Fruit fly (Drosophila melanogaster): ENCODE data around the gene CG14671.
A peak's percentile ranks its signal among the peaks of the same experiment; 100 is the strongest.

CG14671 gene

DNA sequence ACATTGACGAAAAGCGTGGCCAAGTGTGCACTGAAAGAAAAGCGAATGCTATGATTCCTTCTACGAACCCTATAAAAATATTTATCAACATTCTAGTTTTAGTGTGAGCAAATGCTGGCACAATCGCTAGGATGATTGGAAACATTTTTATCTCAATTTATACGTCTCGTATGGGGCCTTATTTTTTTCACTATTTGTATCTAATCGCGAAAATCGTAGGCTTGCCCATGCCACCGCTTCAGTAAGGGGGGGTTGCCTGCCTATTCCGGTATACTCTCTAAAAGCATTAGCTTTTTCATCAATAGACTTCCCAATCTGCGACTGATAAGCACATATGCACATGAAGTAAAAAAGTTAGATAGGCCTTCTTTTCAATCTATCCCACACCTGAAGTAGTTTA is 1.0 kb upstream of the CG14671 start (continued):
- TF ChIP-seq Mes4 (GFP tag; optimal IDR thresholded peaks at IDR 0.05) (peak; percentile 49), CG10209 (GFP tag; optimal IDR thresholded peaks at IDR 0.05) (peak; percentile 82), CG10267 (tag; optimal IDR thresholded peaks at IDR 0.05) (peak; percentile 50), Sox102F (GFP tag; optimal IDR thresholded peaks at IDR 0.05) (no peak), CG5245 (GFP tag; optimal IDR thresholded peaks at IDR 0.05) (peak; percentile 48), CG2120 (GFP tag; optimal IDR thresholded peaks at IDR 0.05) (peak; percentile 88), ftz-f1 (GFP tag; optimal IDR thresholded peaks at IDR 0.05) (no peak), lbe (GFP tag; optimal IDR thresholded peaks at IDR 0.05) (peak; percentile 68), CG15011 (GFP tag; optimal IDR thresholded peaks at IDR 0.05) (peak; percentile 69), CG14965 (GFP tag; optimal IDR thresholded peaks at IDR 0.05; ENCODE audit: borderline replicate concordance) (peak; percentile 36), CG43689 (GFP tag; IDR thresholded peaks at IDR 0.05) (peak; percentile 53; the same call in 1 of the 2 replicates), CG1603 (tag; optimal IDR thresholded peaks at IDR 0.05) (peak; percentile 77), jing (GFP tag; optimal IDR thresholded peaks at IDR 0.05) (no peak), chm (GFP tag; IDR thresholded peaks at IDR 0.05) (peak; percentile 73; the same call in 1 of the 2 replicates), CG2199 (GFP tag; IDR thresholded peaks at IDR 0.05) (no peak), CG3407 (GFP tag; optimal IDR thresholded peaks at IDR 0.05) (peak; percentile 68), CG9215 (GFP tag; IDR thresholded peaks at IDR 0.05) (peak; percentile 66), mld (GFP tag; IDR thresholded peaks at IDR 0.05; ENCODE audit: partially characterized antibody) (no peak), Hmr (GFP tag; optimal IDR thresholded peaks at IDR 0.05) (peak; percentile 88), chif (GFP tag; optimal IDR thresholded peaks at IDR 0.05) (peak; percentile 46 to 70), trh (GFP tag; optimal IDR thresholded peaks at IDR 0.05) (peak; percentile 39), MTF-1 (GFP tag; optimal IDR thresholded peaks at IDR 0.05; ENCODE audit: borderline replicate concordance) (peak; percentile 40), CG12769 (tag; optimal IDR thresholded peaks at IDR 0.05) (peak; percentile 88), Xrp1 (GFP tag; IDR thresholded peaks at IDR 0.05) (peak; percentile 82), Gsc (GFP tag; IDR thresholded peaks at IDR 0.05) (0 out of 2 replicates have a peak, but pooled peaks have one; percentile 35), CG9932 (GFP tag; IDR thresholded peaks at IDR 0.05) (peak; percentile 75; the same call in 1 of the 2 replicates), Dbx (GFP tag; IDR thresholded peaks at IDR 0.05) (peak; percentile 85), lov (optimal IDR thresholded peaks at IDR 0.05) (no peak), lov (GFP tag; IDR thresholded peaks at IDR 0.05) (peak; percentile 66; the same call in 1 of the 3 replicates), CG16779 (GFP tag; IDR thresholded peaks at IDR 0.05) (peak; percentile 71; the same call in 1 of the 2 replicates), Lim3 (GFP tag; IDR thresholded peaks at IDR 0.05) (0 out of 2 replicates have a peak, but pooled peaks have one; percentile 8), tap (tag; optimal IDR thresholded peaks at IDR 0.05) (peak; percentile 74), Sin3A (optimal IDR thresholded peaks at IDR 0.05) (no peak), lilli (GFP tag; optimal IDR thresholded peaks at IDR 0.05) (peak; percentile 82), Fer3 (tag; optimal IDR thresholded peaks at IDR 0.05) (peak; percentile 85), Ravus (GFP tag; IDR thresholded peaks at IDR 0.05) (peak; percentile 30; the same call in 1 of the 2 replicates), Jarid2 (GFP tag; optimal IDR thresholded peaks at IDR 0.05) (no peak), da (GFP tag; optimal IDR thresholded peaks at IDR 0.05) (peak; percentile 12), repo (GFP tag; optimal IDR thresholded peaks at IDR 0.05) (no peak), CG31441 (GFP tag; IDR thresholded peaks at IDR 0.05) (no peak; the same call in 1 of the 2 replicates), pzg (GFP tag; optimal IDR thresholded peaks at IDR 0.05) (peak; percentile 4), zen (tag; optimal IDR thresholded peaks at IDR 0.05) (peak; percentile 11), CTCF (GFP tag; optimal IDR thresholded peaks at IDR 0.05) (peak; percentile 14), CG11696 (GFP tag; IDR thresholded peaks at IDR 0.05) (peak; percentile 79), CG1647 (GFP tag; optimal IDR thresholded peaks at IDR 0.05) (peak; percentile 35), mam (GFP tag; optimal IDR thresholded peaks at IDR 0.05) (peak; percentile 65), CG6272 (GFP tag; IDR thresholded peaks at IDR 0.05) (peak; percentile 84), CG8478 (optimal IDR thresholded peaks at IDR 0.05) (no peak), CG14860 (GFP tag; IDR thresholded peaks at IDR 0.05; ENCODE audit: partially characterized antibody) (no peak), zfh1 (GFP tag; IDR thresholded peaks at IDR 0.05) (peak; percentile 88), CG6254 (GFP tag; optimal IDR thresholded peaks at IDR 0.05) (peak; percentile 60), ac (GFP tag; optimal IDR thresholded peaks at IDR 0.05) (no peak)
